Fruit fly (Drosophila melanogaster) whole organism, wandering third instar larva: ENCODE results near the gene CAH8.

Experiments
- Abd-B ChIP-seq: fragments of >200 bp; optimal IDR thresholded peaks from 2 replicates; lab custom pipeline; 2017; ENCODE audit warnings: missing biosample characterization, missing genetic modification characterization
- CG32264 ChIP-seq: fragments of 200-800 bp; sonication (Bioruptor generic); optimal IDR thresholded peaks from 2 replicates; lab custom pipeline; 2016; ENCODE audit warnings: missing biosample characterization, missing genetic modification characterization
- CG9705 ChIP-seq: fragments of 200-800 bp; sonication (Bioruptor generic); optimal IDR thresholded peaks from 2 replicates; lab custom pipeline; 2018; ENCODE audit warnings: missing biosample characterization, mild to moderate bottlenecking, missing genetic modification characterization
- CrebA ChIP-seq: fragments of 200-800 bp; sonication (Bioruptor generic); optimal IDR thresholded peaks from 2 replicates; lab custom pipeline; 2016; ENCODE audit warnings: missing biosample characterization, mild to moderate bottlenecking, missing genetic modification characterization, borderline replicate concordance
- Dfd ChIP-seq: fragments of >200 bp; optimal IDR thresholded peaks from 2 replicates; lab custom pipeline; 2017; ENCODE audit warnings: missing biosample characterization, missing genetic modification characterization
- Dif ChIP-seq: fragments of 200-275, 200-300 bp; sonication (Bioruptor generic); optimal IDR thresholded peaks from 2 replicates; lab custom pipeline; 2018; ENCODE audit warnings: missing biosample characterization, missing genetic modification characterization; ENCODE audit not compliant: partially characterized antibody
- GATAd ChIP-seq: sonication (Bioruptor generic); optimal IDR thresholded peaks from 2 replicates; lab custom pipeline; 2016; ENCODE audit warnings: missing biosample characterization, missing genetic modification characterization
- HLH106 ChIP-seq: fragments of 200-800 bp; optimal IDR thresholded peaks from 3 replicates; lab custom pipeline; 2019; ENCODE audit warnings: missing biosample characterization, mild to moderate bottlenecking, missing genetic modification characterization, moderate library complexity
- Hnf4 ChIP-seq: fragments of 200-800 bp; sonication (Bioruptor generic); optimal IDR thresholded peaks from 2 replicates; lab custom pipeline; 2016; ENCODE audit warnings: missing biosample characterization, mild to moderate bottlenecking, missing genetic modification characterization
- Hr78 ChIP-seq: fragments of >200 bp; optimal IDR thresholded peaks from 2 replicates; lab custom pipeline; 2017; ENCODE audit warnings: missing biosample characterization, missing genetic modification characterization
- Hr83 ChIP-seq: fragments of 200-300 bp; sonication (Bioruptor generic); optimal IDR thresholded peaks from 2 replicates; lab custom pipeline; 2016; ENCODE audit warnings: missing biosample characterization, mild to moderate bottlenecking, missing genetic modification characterization, moderate library complexity; ENCODE audit not compliant: poor library complexity, severe bottlenecking
- Jra ChIP-seq: sonication (Bioruptor generic); optimal IDR thresholded peaks from 2 replicates; lab custom pipeline; 2016; ENCODE audit warnings: missing biosample characterization, missing genetic modification characterization
- Mio ChIP-seq: sonication (Bioruptor generic); optimal IDR thresholded peaks from 2 replicates; lab custom pipeline; 2016; ENCODE audit warnings: missing biosample characterization, missing genetic modification characterization
- Myc ChIP-seq: fragments of >200 bp; optimal IDR thresholded peaks from 2 replicates; lab custom pipeline; 2017
- N ChIP-seq: fragments of >200 bp; optimal IDR thresholded peaks from 2 replicates; lab custom pipeline; 2018; ENCODE audit warnings: missing biosample characterization, missing external identifiers, missing genetic modification characterization
- OdsH ChIP-seq: fragments of 200-800 bp; sonication (Bioruptor generic); optimal IDR thresholded peaks from 2 replicates; lab custom pipeline; 2016; ENCODE audit warnings: missing biosample characterization, mild to moderate bottlenecking, missing genetic modification characterization
- Rel ChIP-seq, 2 experiments: fragments of 200-800 bp; sonication (Bioruptor generic) in 1 of 2; optimal IDR thresholded peaks; 2 replicates in 1 of 2; 3 replicates in 1 of 2; lab custom pipeline; 2016 to 2019; ENCODE audit warnings: mild to moderate bottlenecking in 2 of 2, missing biosample characterization in 2 of 2, missing genetic modification characterization in 2 of 2, moderate library complexity in 1 of 2
- Sp1 ChIP-seq: fragments of 200-800 bp; sonication (Bioruptor generic); optimal IDR thresholded peaks from 3 replicates; lab custom pipeline; 2019; ENCODE audit warnings: missing biosample characterization, mild to moderate bottlenecking, missing genetic modification characterization, moderate library complexity
- Vsx2 ChIP-seq: fragments of 200-300, 225-300 bp; sonication (Bioruptor generic); optimal IDR thresholded peaks from 2 replicates; lab custom pipeline; 2018; ENCODE audit warnings: missing biosample characterization, missing genetic modification characterization; ENCODE audit not compliant: partially characterized antibody
- br ChIP-seq: fragments of 200-800 bp; sonication (Bioruptor generic); optimal IDR thresholded peaks from 2 replicates; lab custom pipeline; 2016; ENCODE audit warnings: missing biosample characterization, missing genetic modification characterization
- brk ChIP-seq: fragments of 200-800 bp; sonication (Bioruptor generic); optimal IDR thresholded peaks from 2 replicates; lab custom pipeline; 2016; ENCODE audit warnings: missing biosample characterization, mild to moderate bottlenecking, missing genetic modification characterization
- dl ChIP-seq, 2 experiments: fragments of 175-275, 200-275 bp in 1 of 2; fragments of 200-275 bp in 1 of 2; sonication (Bioruptor generic); optimal IDR thresholded peaks; lab custom pipeline; 2018; ENCODE audit warnings: mild to moderate bottlenecking in 2 of 2, missing biosample characterization in 2 of 2, missing genetic modification characterization in 2 of 2, moderate library complexity in 2 of 2; ENCODE audit not compliant: partially characterized antibody in 2 of 2, insufficient read depth in 1 of 2
- dmrt93B ChIP-seq: fragments of 200-800 bp; sonication (Bioruptor generic); optimal IDR thresholded peaks from 2 replicates; lab custom pipeline; 2018; ENCODE audit warnings: missing biosample characterization, mild to moderate bottlenecking, missing genetic modification characterization
- dsf ChIP-seq: sonication (Bioruptor generic); optimal IDR thresholded peaks from 2 replicates; lab custom pipeline; 2016; ENCODE audit warnings: missing biosample characterization, missing genetic modification characterization, borderline replicate concordance
- ey ChIP-seq: fragments of 200-800 bp; sonication (Bioruptor generic); optimal IDR thresholded peaks from 2 replicates; lab custom pipeline; 2016; ENCODE audit warnings: missing biosample characterization, missing genetic modification characterization
- foxo ChIP-seq, 2 experiments: fragments of 200-800 bp; sonication (Bioruptor generic); optimal IDR thresholded peaks; 2 replicates in 1 of 2; 3 replicates in 1 of 2; lab custom pipeline; 2016 to 2017; ENCODE audit warnings: missing biosample characterization in 2 of 2, missing genetic modification characterization in 2 of 2
- fru ChIP-seq: fragments of 200-800 bp; sonication (Bioruptor generic); optimal IDR thresholded peaks from 3 replicates; lab custom pipeline; 2016; ENCODE audit warnings: missing biosample characterization, mild to moderate bottlenecking, missing genetic modification characterization
- h ChIP-seq: fragments of 200-800 bp; sonication (Bioruptor generic); optimal IDR thresholded peaks from 3 replicates; lab custom pipeline; 2016; ENCODE audit warnings: missing biosample characterization, mild to moderate bottlenecking, missing genetic modification characterization
- jim ChIP-seq: fragments of 175-275, 200-325 bp; sonication (Bioruptor generic); optimal IDR thresholded peaks from 2 replicates; lab custom pipeline; 2016; ENCODE audit warnings: missing biosample characterization, mild to moderate bottlenecking, missing genetic modification characterization
- lola ChIP-seq: fragments of >200 bp; optimal IDR thresholded peaks from 2 replicates; lab custom pipeline; 2017; ENCODE audit warnings: missing biosample characterization, missing genetic modification characterization
- pan ChIP-seq: fragments of >200 bp; optimal IDR thresholded peaks from 2 replicates; lab custom pipeline; 2017
- psq ChIP-seq: fragments of 200-800 bp; sonication (Bioruptor generic); optimal IDR thresholded peaks from 3 replicates; lab custom pipeline; 2017; ENCODE audit warnings: missing biosample characterization, mild to moderate bottlenecking, missing genetic modification characterization, moderate library complexity
- rgr ChIP-seq: fragments of 200-800 bp; sonication (Bioruptor generic); optimal IDR thresholded peaks from 3 replicates; lab custom pipeline; 2016; ENCODE audit warnings: missing biosample characterization, mild to moderate bottlenecking, missing genetic modification characterization
- sage ChIP-seq: fragments of 200-800 bp; sonication (Bioruptor generic); optimal IDR thresholded peaks from 2 replicates; lab custom pipeline; 2016; ENCODE audit warnings: missing biosample characterization, mild to moderate bottlenecking, missing genetic modification characterization
- sv ChIP-seq: fragments of 200-800 bp; sonication (Bioruptor generic); optimal IDR thresholded peaks from 3 replicates; lab custom pipeline; 2016; ENCODE audit warnings: missing biosample characterization, missing genetic modification characterization
- tai ChIP-seq: sonication (Bioruptor generic); optimal IDR thresholded peaks from 2 replicates; lab custom pipeline; 2016; ENCODE audit warnings: missing biosample characterization, missing genetic modification characterization
- usp ChIP-seq: fragments of >200 bp; optimal IDR thresholded peaks from 2 replicates; lab custom pipeline; 2017; ENCODE audit warnings: missing biosample characterization, missing genetic modification characterization
- woc ChIP-seq: sonication (Bioruptor generic); optimal IDR thresholded peaks from 2 replicates; lab custom pipeline; 2016; ENCODE audit warnings: missing biosample characterization, mild to moderate bottlenecking, missing genetic modification characterization

The CAH8 gene

dm6 chr3R:22367126-22368076, 22.1 kb downstream of the CAH8 start, which contains the start of the genes Polr3F and PyK:
Polr3F (minus strand) TSS chr3R:22367373.
PyK (plus strand) TSS chr3R:22367536.
- no peak for TF ChIP-seq psq (GFP tag; lab: Kevin White, UChicago)
- TF ChIP-seq Hr83 (GFP tag; lab: Kevin White, UChicago) = no peak
- no peak for TF ChIP-seq GATAd (GFP tag; lab: Kevin White, UChicago)
- TF ChIP-seq Myc (lab: Kevin White, UChicago) = peak; percentile 0
- no peak for TF ChIP-seq jim (GFP tag; lab: Kevin White, UChicago)
- no peak for TF ChIP-seq CG32264 (GFP tag; lab: Kevin White, UChicago)
- no peak for TF ChIP-seq N (GFP tag; lab: Kevin White, UChicago)
- TF ChIP-seq dl (GFP tag; optimal IDR thresholded peaks at IDR 0.05; lab: Kevin White, UChicago; ENCODE audit: insufficient read depth in 1 of 2, partially characterized antibody in 2 of 2) = no peak
- peak; percentile 37 for TF ChIP-seq Hnf4
- TF ChIP-seq woc = no peak
- TF ChIP-seq br (GFP tag; lab: Kevin White, UChicago) = no peak
- peak; percentile 46 for TF ChIP-seq h
- TF ChIP-seq pan (lab: Kevin White, UChicago) = no peak
- TF ChIP-seq Vsx2 (GFP tag; lab: Kevin White, UChicago) = no peak
- TF ChIP-seq fru (GFP tag; lab: Kevin White, UChicago) = no peak
- peak; percentile 28 for TF ChIP-seq ey (GFP tag; lab: Kevin White, UChicago)
- TF ChIP-seq Dfd (GFP tag; lab: Kevin White, UChicago) = no peak
- TF ChIP-seq lola (GFP tag; lab: Kevin White, UChicago) = no peak
- no peak for TF ChIP-seq CrebA (GFP tag; lab: Kevin White, UChicago)
- TF ChIP-seq dmrt93B (GFP tag; lab: Kevin White, UChicago) = no peak
- TF ChIP-seq brk (GFP tag; lab: Kevin White, UChicago) = no peak
- peak; percentile 19 for TF ChIP-seq Jra (GFP tag; lab: Kevin White, UChicago)
- peak; percentile 28 for TF ChIP-seq HLH106
- TF ChIP-seq sage (GFP tag; lab: Kevin White, UChicago) = no peak
- TF ChIP-seq Hr78 (GFP tag; lab: Kevin White, UChicago) = no peak
- no peak for TF ChIP-seq Rel (GFP tag; optimal IDR thresholded peaks at IDR 0.05; lab: Kevin White, UChicago)
- TF ChIP-seq Rel (tag; optimal IDR thresholded peaks at IDR 0.05; lab: Kevin White, UChicago) = peak; percentile 10
- no peak for TF ChIP-seq tai
- peak; percentile 8 for TF ChIP-seq rgr (GFP tag; lab: Kevin White, UChicago)
- no peak for TF ChIP-seq usp
- peak; percentile 53 for TF ChIP-seq dsf (GFP tag; lab: Kevin White, UChicago)
- TF ChIP-seq Abd-B (GFP tag; lab: Kevin White, UChicago) = no peak
- TF ChIP-seq foxo (GFP tag; optimal IDR thresholded peaks at IDR 0.05; lab: Kevin White, UChicago) = peak in 1 of 2 experiments; percentile 42
- TF ChIP-seq Mio (GFP tag; lab: Kevin White, UChicago) = no peak
- no peak for TF ChIP-seq Dif (GFP tag; lab: Kevin White, UChicago)
- TF ChIP-seq sv (GFP tag; lab: Kevin White, UChicago) = peak; percentile 50
- peak; percentile 12 for TF ChIP-seq CG9705 (GFP tag; lab: Kevin White, UChicago)
- TF ChIP-seq OdsH (GFP tag; lab: Kevin White, UChicago) = peak; percentile 14
- TF ChIP-seq Sp1 (GFP tag; lab: Kevin White, UChicago) = peak; percentile 31
